Worm (Caenorhabditis elegans): ENCODE results near the gene kin-36.

The kin-36 gene

ce11 chrIV:4657874-4658273 lies 20.9 kb upstream of the kin-36 start, which contains the start of gene col-111 (continued):
- TF ChIP-seq lin-13 (GFP tag; optimal IDR thresholded peaks at IDR 0.05): no peak

- TF ChIP-seq Y48G9A.11 (GFP tag; IDR thresholded peaks at IDR 0.05): 0 out of 2 replicates have a peak, but pooled peaks have one; percentile 22
- peak; percentile 30; the same call in 1 of the 2 replicates for TF ChIP-seq lin-38 (GFP tag; IDR thresholded peaks at IDR 0.05)
- TF ChIP-seq set-16 (GFP tag; IDR thresholded peaks at IDR 0.05): peak; percentile 81
- TF ChIP-seq egl-43 (GFP tag; IDR thresholded peaks at IDR 0.05): peak; percentile 49; the same call in 1 of the 2 replicates
- peak; percentile 26; the same call in 1 of the 2 replicates for TF ChIP-seq snpc-1.2 (GFP tag; IDR thresholded peaks at IDR 0.05)
Observed at ce11 chrIV:4658702-4659101, 20.1 kb upstream of the kin-36 start.

ce11 chrIV:4659277-4659676 lies 19.5 kb upstream of the kin-36 start, which contains the start of gene mrps-21:
Gene mrps-21 (minus strand): TSS chrIV:4659517.
- no peak for TF ChIP-seq aly-2 (tag; optimal IDR thresholded peaks at IDR 0.05)
- TF ChIP-seq ama-1 (optimal IDR thresholded peaks at IDR 0.05): peak; percentile 77
- TF ChIP-seq mdl-1 (tag; optimal IDR thresholded peaks at IDR 0.05): no peak
- TF ChIP-seq php-3 (GFP tag; IDR thresholded peaks at IDR 0.05): no peak
- no peak for TF ChIP-seq mdt-29 (GFP tag; IDR thresholded peaks at IDR 0.05)
- no peak for TF ChIP-seq daf-8 (GFP tag; IDR thresholded peaks at IDR 0.05)
- peak; percentile 19 for TF ChIP-seq dve-1 (tag; optimal IDR thresholded peaks at IDR 0.05; ENCODE audit: insufficient read depth)
- TF ChIP-seq mep-1 (tag; optimal IDR thresholded peaks at IDR 0.05): no peak
- no peak for TF ChIP-seq tra-1 (GFP tag; IDR thresholded peaks at IDR 0.05)
- TF ChIP-seq fkh-10 (GFP tag; optimal IDR thresholded peaks at IDR 0.05): no peak
- no peak for TF ChIP-seq hlh-11 (tag; optimal IDR thresholded peaks at IDR 0.05)
- TF ChIP-seq nhr-11 (tag; optimal IDR thresholded peaks at IDR 0.05): no peak
- TF ChIP-seq hlh-30 (tag; optimal IDR thresholded peaks at IDR 0.05; ENCODE audit: insufficient read depth): no peak
- no peak for TF ChIP-seq zag-1 (tag; optimal IDR thresholded peaks at IDR 0.05)
- TF ChIP-seq mes-2 (tag; optimal IDR thresholded peaks at IDR 0.05; ENCODE audit: poor library complexity, severe bottlenecking): no peak
- no peak for TF ChIP-seq daf-16 (GFP tag; optimal IDR thresholded peaks at IDR 0.05)
- peak; percentile 9 for TF ChIP-seq daf-16 (tag; optimal IDR thresholded peaks at IDR 0.05)
- no peak for TF ChIP-seq F37D6.2 (tag; optimal IDR thresholded peaks at IDR 0.05)
- no peak for TF ChIP-seq ZK546.5 (tag; optimal IDR thresholded peaks at IDR 0.05)
- no peak for TF ChIP-seq Y105C5A.15 (GFP tag; IDR thresholded peaks at IDR 0.05)
- TF ChIP-seq nhr-28 (tag; optimal IDR thresholded peaks at IDR 0.05): no peak
- TF ChIP-seq lsy-2 (tag; optimal IDR thresholded peaks at IDR 0.05): no peak
- TF ChIP-seq mxl-3 (GFP tag; optimal IDR thresholded peaks at IDR 0.05): no peak
- no peak for TF ChIP-seq tag-97 (GFP tag; IDR thresholded peaks at IDR 0.05)
- TF ChIP-seq gei-8 (GFP tag; optimal IDR thresholded peaks at IDR 0.05): no peak
- no peak for TF ChIP-seq ceh-62 (tag; optimal IDR thresholded peaks at IDR 0.05)
- peak; percentile 10 for TF ChIP-seq F49E8.2 (tag; optimal IDR thresholded peaks at IDR 0.05; ENCODE audit: borderline replicate concordance)
- no peak for TF ChIP-seq ctbp-1 (GFP tag; IDR thresholded peaks at IDR 0.05)
- TF ChIP-seq saeg-2 (GFP tag; IDR thresholded peaks at IDR 0.05): no peak

ce11 chrIV:4660151-4661041 lies 18.4 kb upstream of the kin-36 start, which contains the start of the genes F29B9.11 and jmjd-1.2:
Gene F29B9.11 (minus strand): TSS chrIV:4660201.
Gene jmjd-1.2 (plus strand): TSS chrIV:4660991.
- TF ChIP-seq aly-2 (tag; optimal IDR thresholded peaks at IDR 0.05) (no peak), spr-1 (tag; optimal IDR thresholded peaks at IDR 0.05) (peak; percentile 73), unc-130 (GFP tag; optimal IDR thresholded peaks at IDR 0.05) (peak; percentile 96), R02D3.7 (tag; optimal IDR thresholded peaks at IDR 0.05) (peak; percentile 63), pha-4 (GFP tag; IDR thresholded peaks at IDR 0.05) (peak; percentile 45; the same call in 1 of the 2 replicates), pha-4 (tag; optimal IDR thresholded peaks at IDR 0.05) (no peak), lin-39 (tag; optimal IDR thresholded peaks at IDR 0.05) (no peak), egl-27 (tag; optimal IDR thresholded peaks at IDR 0.05) (no peak), attf-4 (tag; optimal IDR thresholded peaks at IDR 0.05) (no peak), nhr-48 (tag; optimal IDR thresholded peaks at IDR 0.05) (peak; percentile 74), nhr-111 (GFP tag; optimal IDR thresholded peaks at IDR 0.05) (no peak), zfp-3 (GFP tag; conservative IDR thresholded peaks at IDR 0.05) (peak; percentile 75; the same call in 1 of the 2 replicates), ceh-32 (tag; optimal IDR thresholded peaks at IDR 0.05; ENCODE audit: poor library complexity) (no peak)
